Fruit fly (Drosophila melanogaster) S2 (cell line): ENCODE results near the gene Klp98A.

Experiments used
- CG8478 ChIP-seq: fragments of >200 bp; optimal IDR thresholded peaks from 2 replicates; lab custom pipeline; 2018
- CTCF ChIP-seq, 2 experiments: fragments of >200 bp; optimal IDR thresholded peaks; 2 replicates each; lab custom pipeline; 2018

- TF ChIP-seq CG8478 (lab: Kevin White, UChicago) (no peak), CTCF (optimal IDR thresholded peaks at IDR 0.05; lab: Kevin White, UChicago) (no peak)
These were observed 14.8 kb downstream of the Klp98A start, which contains the start of gene Gr98c for dm6 chr3R:27544143-27544542.
